Worm (Caenorhabditis elegans) whole organism, L1 larva: ENCODE data around the gene clec-130.

Experiments used
- C34B4.2 ChIP-seq: sonication (generic microtip); optimal IDR thresholded peaks from 2 replicates; lab custom pipeline; 2017; ENCODE audit warnings: mild to moderate bottlenecking, missing genetic modification characterization, missing compliant biosample characterization
- alr-1 ChIP-seq: fragments of 200-800 bp; sonication (Bioruptor generic); optimal IDR thresholded peaks from 2 replicates; lab custom pipeline; 2018; ENCODE audit warnings: borderline replicate concordance, mild to moderate bottlenecking, missing genetic modification characterization, missing compliant biosample characterization
- ama-1 ChIP-seq: fragments of 150-350 bp; optimal IDR thresholded peaks from 2 replicates; lab custom pipeline; 2014
- blmp-1 ChIP-seq: fragments of 150-350 bp; optimal IDR thresholded peaks from 2 replicates; lab custom pipeline; 2014; ENCODE audit warnings: missing biosample characterization, missing genetic modification characterization
- ces-1 ChIP-seq: fragments of 150-350 bp; optimal IDR thresholded peaks from 2 replicates; lab custom pipeline; 2014; ENCODE audit warnings: missing biosample characterization, missing genetic modification reagents, missing genetic modification characterization
- dsc-1 ChIP-seq: sonication (generic microtip); optimal IDR thresholded peaks from 2 replicates; lab custom pipeline; 2016; ENCODE audit warnings: mild to moderate bottlenecking, missing genetic modification characterization, missing compliant biosample characterization
- efl-1 ChIP-seq, 4 experiments: fragments of 150-350 bp; optimal IDR thresholded peaks in 3 of 4; peaks in 1 of 4; 1 replicate in 1 of 4; 2 replicates in 3 of 4; lab custom pipeline; 2014; ENCODE audit warnings: missing biosample characterization in 2 of 4, missing genetic modification characterization in 2 of 4, missing genetic modification reagents in 2 of 4
- elt-3 ChIP-seq, 6 experiments: fragments of 150-350 bp in 1 of 6; sonication (generic microtip); optimal IDR thresholded peaks; 2 replicates each; lab custom pipeline; 2017 to 2018; ENCODE audit warnings: missing biosample characterization in 6 of 6, missing genetic modification characterization in 6 of 6, inconsistent platforms in 1 of 6
- grh-1 ChIP-seq: fragments of 200-800 bp; sonication (Bioruptor generic); IDR thresholded peaks from 2 replicates; pipeline ENCODE4 v1.3.6; 2022; ENCODE audit warnings: missing genetic modification reagents, missing genetic modification characterization, missing compliant biosample characterization
- isw-1 ChIP-seq: fragments of 200-800 bp; sonication (Bioruptor generic); IDR thresholded peaks from 2 replicates; pipeline ENCODE4 v1.3.6; 2022; ENCODE audit warnings: missing genetic modification characterization, missing compliant biosample characterization
- lin-13 ChIP-seq: fragments of 150-350 bp; optimal IDR thresholded peaks from 2 replicates; lab custom pipeline; 2014; ENCODE audit warnings: missing biosample characterization, missing genetic modification reagents, missing genetic modification characterization
- lin-14 ChIP-seq: fragments of 200-800 bp; sonication (Bioruptor generic); optimal IDR thresholded peaks from 2 replicates; lab custom pipeline; 2018; ENCODE audit warnings: mild to moderate bottlenecking, missing genetic modification characterization, moderate library complexity, missing compliant biosample characterization
- lin-15B ChIP-seq: fragments of 150-350 bp; sonication (generic microtip); optimal IDR thresholded peaks from 3 replicates; lab custom pipeline; 2014; ENCODE audit warnings: missing biosample characterization, missing genetic modification characterization
- lin-35 ChIP-seq, 2 experiments: fragments of 150-350 bp; optimal IDR thresholded peaks; 2 replicates each; lab custom pipeline; 2014; ENCODE audit warnings: missing biosample characterization in 2 of 2, missing genetic modification characterization in 2 of 2, missing genetic modification reagents in 2 of 2
- lin-39 ChIP-seq: fragments of 150-350 bp; optimal IDR thresholded peaks from 2 replicates; lab custom pipeline; 2014; ENCODE audit warnings: missing biosample characterization, missing genetic modification reagents, missing genetic modification characterization
- lir-3 ChIP-seq: sonication (generic microtip); optimal IDR thresholded peaks from 2 replicates; lab custom pipeline; 2016; ENCODE audit warnings: mild to moderate bottlenecking, missing genetic modification characterization, moderate library complexity, missing compliant biosample characterization; ENCODE audit not compliant: poor library complexity
- mdl-1 ChIP-seq, 2 experiments: fragments of 150-350 bp; optimal IDR thresholded peaks; 2 replicates each; lab custom pipeline; 2014 to 2017; ENCODE audit warnings: missing biosample characterization in 2 of 2, missing genetic modification characterization in 2 of 2, inconsistent platforms in 1 of 2
- mep-1 ChIP-seq: fragments of 150-350 bp; optimal IDR thresholded peaks from 2 replicates; lab custom pipeline; 2014; ENCODE audit warnings: missing biosample characterization, missing genetic modification characterization
- nhr-11 ChIP-seq: fragments of 150-350 bp; optimal IDR thresholded peaks from 2 replicates; lab custom pipeline; 2014; ENCODE audit warnings: missing biosample characterization, missing genetic modification characterization
- nhr-77 ChIP-seq: fragments of 150-350 bp; optimal IDR thresholded peaks from 2 replicates; lab custom pipeline; 2014; ENCODE audit warnings: missing biosample characterization, missing genetic modification characterization
- nhr-85 ChIP-seq: sonication (generic microtip); peaks from one replicate; lab custom pipeline; 2016; ENCODE audit warnings: missing genetic modification characterization, inconsistent platforms, missing compliant biosample characterization
- pax-3 ChIP-seq: fragments of 200-800 bp; sonication (Bioruptor generic); optimal IDR thresholded peaks from 2 replicates; lab custom pipeline; 2018; ENCODE audit warnings: mild to moderate bottlenecking, missing genetic modification characterization, moderate library complexity, missing compliant biosample characterization
- pqm-1 ChIP-seq: sonication (generic microtip); optimal IDR thresholded peaks from 3 replicates; lab custom pipeline; 2017; ENCODE audit warnings: missing biosample characterization, missing genetic modification characterization
- snu-23 ChIP-seq: sonication (generic microtip); optimal IDR thresholded peaks from 2 replicates; lab custom pipeline; 2016; ENCODE audit warnings: missing genetic modification characterization, missing compliant biosample characterization
- sox-4 ChIP-seq: sonication (generic microtip); optimal IDR thresholded peaks from 2 replicates; lab custom pipeline; 2016; ENCODE audit warnings: missing genetic modification characterization, missing compliant biosample characterization
- sptf-1 ChIP-seq: fragments of 150-350 bp; optimal IDR thresholded peaks from 2 replicates; lab custom pipeline; 2014; ENCODE audit warnings: missing biosample characterization, missing genetic modification characterization
- unc-30 ChIP-seq: sonication (generic microtip); optimal IDR thresholded peaks from 2 replicates; lab custom pipeline; 2017; ENCODE audit warnings: missing biosample characterization, missing genetic modification characterization
- unc-62 ChIP-seq: fragments of 150-350 bp; optimal IDR thresholded peaks from 2 replicates; lab custom pipeline; 2014; ENCODE audit warnings: missing biosample characterization, missing genetic modification reagents, missing genetic modification characterization
- unc-86 ChIP-seq: sonication (generic microtip); optimal IDR thresholded peaks from 2 replicates; lab custom pipeline; 2016; ENCODE audit warnings: missing genetic modification characterization, missing compliant biosample characterization
- unc-98 ChIP-seq: fragments of 200-800 bp; sonication (Bioruptor generic); IDR thresholded peaks from 2 replicates; pipeline ENCODE4 v1.3.6; 2022; ENCODE audit warnings: missing genetic modification characterization, missing compliant biosample characterization
- zag-1 ChIP-seq: fragments of 150-350 bp; optimal IDR thresholded peaks from 2 replicates; lab custom pipeline; 2014; ENCODE audit warnings: missing biosample characterization, missing genetic modification characterization
- zip-4 ChIP-seq: fragments of 200-800 bp; sonication (Bioruptor generic); optimal IDR thresholded peaks from 2 replicates; lab custom pipeline; 2018; ENCODE audit warnings: mild to moderate bottlenecking, missing genetic modification characterization, moderate library complexity, missing compliant biosample characterization

clec-130 gene

DNA sequence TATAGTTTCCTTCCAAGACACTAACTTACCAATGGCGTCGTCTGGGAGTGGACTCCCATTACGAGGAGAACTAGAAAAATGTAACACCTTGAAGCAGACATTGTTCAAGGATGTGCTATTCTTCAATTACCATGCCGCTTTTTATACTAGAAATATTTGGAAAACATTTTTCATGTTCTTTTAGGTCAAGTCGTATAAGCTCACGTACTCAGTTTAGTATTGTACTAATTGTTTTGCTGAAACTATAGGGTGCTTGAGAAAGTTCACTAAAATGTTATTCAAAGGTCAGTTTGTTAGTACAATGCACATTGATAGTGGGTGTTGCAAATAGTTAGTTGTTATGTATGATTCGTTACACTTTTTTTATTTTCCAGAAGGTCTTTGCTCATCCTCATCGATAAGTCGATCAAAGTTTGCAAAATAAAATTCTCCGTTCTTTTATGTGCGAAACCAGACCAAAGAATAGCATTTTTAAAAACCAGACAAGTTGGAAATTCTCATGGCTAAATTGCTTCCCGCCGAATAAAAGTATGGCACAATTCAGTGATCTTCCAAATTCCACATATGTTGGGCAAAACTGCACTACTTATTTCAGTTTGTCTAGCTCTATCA is 2.3 kb upstream of the clec-130 start, which contains the start of the genes clec-128 and clec-129:
clec-128 (minus strand) TSS at position 101 of the 612 bp plus-strand sequence.
clec-129 (plus strand) TSS at position 562 of the 612 bp plus-strand sequence.
- TF ChIP-seq ces-1 (GFP tag; lab: Kevin White, UChicago) (no peak), pqm-1 (tag; lab: Kevin White, UChicago) (no peak), elt-3 (tag; optimal IDR thresholded peaks at IDR 0.05; lab: Kevin White, UChicago) (no peak), isw-1 (GFP tag; lab: Robert Waterston, UW) (no peak)
- TF ChIP-seq, all 84 proteins: peak for 0

DNA sequence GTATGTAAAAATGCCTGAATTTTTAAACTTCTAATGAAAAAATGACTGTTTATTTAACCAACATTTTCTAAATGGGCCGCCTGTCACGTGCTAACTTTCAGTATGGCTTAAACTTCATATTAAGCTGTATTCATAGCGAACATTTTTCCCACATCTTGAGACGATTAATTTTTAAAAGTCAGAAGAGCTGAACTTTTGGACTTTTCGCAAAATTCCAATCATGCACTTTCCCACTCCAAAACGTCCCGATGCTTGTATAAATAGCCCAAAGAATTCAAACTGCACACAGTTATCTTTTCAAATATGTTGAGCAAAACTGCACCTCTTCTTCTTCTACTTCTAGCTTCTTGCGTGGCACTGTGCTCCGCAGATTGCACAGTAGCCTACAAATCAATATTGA is 3.4 kb downstream of the clec-130 start, which contains the start of gene clec-132:
clec-132 (plus strand) TSS at position 301 of the 400 bp plus-strand sequence.
- no peak for TF ChIP-seq grh-1 (GFP tag; lab: Robert Waterston, UW)
- no peak for TF ChIP-seq mep-1 (tag; lab: Kevin White, UChicago)
- TF ChIP-seq dsc-1: no peak
- TF ChIP-seq C34B4.2 (tag; lab: Kevin White, UChicago): no peak
- TF ChIP-seq sptf-1 (tag; lab: Kevin White, UChicago): no peak
- TF ChIP-seq lin-35 (GFP tag; optimal IDR thresholded peaks at IDR 0.05; lab: Kevin White, UChicago): no peak
- no peak for TF ChIP-seq unc-30

DNA sequence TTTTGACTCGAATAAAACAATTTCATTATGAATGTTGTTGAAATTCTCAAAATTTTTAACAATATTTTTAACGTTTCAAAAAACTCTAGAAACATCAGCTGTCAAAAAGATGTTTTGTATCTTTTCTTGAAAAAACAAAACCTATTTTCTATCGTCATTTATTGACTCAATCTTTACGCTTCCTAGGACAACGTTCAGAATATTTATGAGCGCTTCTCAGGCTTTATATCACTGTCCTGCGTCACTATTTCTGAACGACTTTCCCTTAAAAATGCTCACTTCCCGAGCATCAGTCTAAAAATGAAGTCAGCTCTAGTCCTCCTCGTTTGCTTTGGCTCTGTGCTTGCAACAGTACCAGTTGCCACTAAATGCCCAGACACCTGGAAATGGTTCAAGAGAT is 4.8 kb downstream of the clec-130 start, which contains the start of gene clec-133:
clec-133 (plus strand) TSS at position 301 of the 400 bp plus-strand sequence.
- TF ChIP-seq lin-15B (tag; lab: Kevin White, UChicago) (no peak), ama-1 (lab: Kevin White, UChicago) (no peak), sptf-1 (tag; lab: Kevin White, UChicago) (no peak), sox-4 (tag; lab: Kevin White, UChicago) (no peak), mdl-1 (tag; optimal IDR thresholded peaks at IDR 0.05; lab: Kevin White, UChicago) (no peak), lir-3 (tag; lab: Kevin White, UChicago) (no peak), zip-4 (GFP tag; lab: Kevin White, UChicago) (no peak)

DNA sequence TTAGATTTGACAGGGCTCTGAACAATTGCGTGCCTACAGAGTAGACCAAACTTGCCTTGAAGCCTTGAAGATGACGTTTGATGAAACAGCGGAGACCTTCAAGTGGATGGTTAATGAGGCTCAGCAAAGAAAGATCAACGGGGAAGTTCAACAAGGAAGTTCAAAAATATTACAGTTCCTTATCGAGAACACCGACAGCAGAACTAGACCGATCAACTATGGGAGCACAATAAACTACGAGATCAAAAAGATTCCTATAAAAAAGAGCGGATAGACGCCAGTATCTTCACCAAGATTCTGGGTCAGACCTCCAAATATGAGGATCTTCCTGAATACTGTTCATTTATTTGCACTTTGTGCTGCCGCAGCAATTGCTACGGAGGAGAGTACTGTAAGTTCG is 6.4 kb downstream of the clec-130 start, which contains the start of gene clec-134:
clec-134 (plus strand) TSS at position 301 of the 400 bp plus-strand sequence.
- TF ChIP-seq efl-1 (optimal IDR thresholded peaks at IDR 0.05; lab: Kevin White, UChicago) (no peak), efl-1 (GFP tag; optimal IDR thresholded peaks at IDR 0.05 in 1 of 2; lab: Kevin White, UChicago) (no peak), nhr-85 (no peak), lin-14 (GFP tag; lab: Kevin White, UChicago) (no peak), blmp-1 (tag; lab: Kevin White, UChicago) (no peak), unc-62 (GFP tag; lab: Kevin White, UChicago) (no peak), pax-3 (tag; lab: Kevin White, UChicago) (no peak), unc-98 (GFP tag; lab: Robert Waterston, UW) (no peak)

DNA sequence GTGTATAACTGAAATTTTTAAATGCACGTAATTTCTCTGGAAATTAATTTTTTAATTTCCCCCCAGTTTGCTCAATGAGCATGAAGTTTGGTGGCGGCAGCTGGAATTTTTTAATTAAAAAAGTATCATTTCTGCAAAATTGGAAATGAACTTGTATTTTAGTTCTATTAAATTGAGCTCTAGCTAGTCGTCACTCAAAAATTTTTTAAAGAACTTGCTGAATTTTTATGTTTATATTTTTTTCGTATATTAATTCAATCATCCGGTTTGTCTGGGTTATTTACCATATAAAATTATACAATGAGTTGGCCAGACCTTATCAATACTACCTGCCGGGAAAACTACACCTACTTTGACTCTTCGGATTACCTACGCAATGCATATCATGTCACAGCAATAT is 8.4 kb downstream of the clec-130 start, which contains the start of gene srh-59:
srh-59 (plus strand) TSS at position 301 of the 400 bp plus-strand sequence.
- TF ChIP-seq zag-1 (no peak), lin-14 (GFP tag; lab: Kevin White, UChicago) (no peak), snu-23 (GFP tag; lab: Kevin White, UChicago) (no peak), nhr-77 (no peak), C34B4.2 (tag; lab: Kevin White, UChicago) (no peak), pax-3 (tag; lab: Kevin White, UChicago) (no peak), alr-1 (tag; lab: Kevin White, UChicago) (no peak), lin-13 (GFP tag; lab: Kevin White, UChicago) (no peak), lin-39 (tag; lab: Kevin White, UChicago) (no peak), unc-86 (tag; lab: Kevin White, UChicago) (no peak), nhr-11 (tag; lab: Kevin White, UChicago) (no peak), elt-3 (tag; optimal IDR thresholded peaks at IDR 0.05; lab: Kevin White, UChicago) (no peak), isw-1 (GFP tag; lab: Robert Waterston, UW) (no peak)
